Worm (Caenorhabditis elegans) whole organism, L4 larva: ENCODE data around the gene R02D5.10.

Experiments
- F37D6.2 ChIP-seq: sonication (generic microtip); optimal IDR thresholded peaks from 2 replicates; lab custom pipeline; 2016; ENCODE audit warnings: mild to moderate bottlenecking, missing genetic modification characterization, missing compliant biosample characterization
- daf-16 ChIP-seq, 3 experiments: sonication (generic microtip); optimal IDR thresholded peaks; 2 replicates each; lab custom pipeline; 2016 to 2017; ENCODE audit warnings: missing genetic modification characterization in 3 of 3, missing genetic modification reagents in 3 of 3, mild to moderate bottlenecking in 2 of 3, missing compliant biosample characterization in 2 of 3, missing biosample characterization in 1 of 3, moderate library complexity in 1 of 3
- dpl-1 ChIP-seq: fragments of 150-350 bp; optimal IDR thresholded peaks from 2 replicates; lab custom pipeline; 2014; ENCODE audit warnings: missing biosample characterization, missing genetic modification reagents, missing genetic modification characterization
- dve-1 ChIP-seq: sonication (generic microtip); optimal IDR thresholded peaks from 2 replicates; lab custom pipeline; 2017; ENCODE audit warnings: antibody characterized with exemption, mild to moderate bottlenecking, missing genetic modification characterization, missing compliant biosample characterization; ENCODE audit not compliant: insufficient read depth
- jun-1 ChIP-seq: fragments of 150-350 bp; optimal IDR thresholded peaks from 2 replicates; lab custom pipeline; 2014; ENCODE audit warnings: missing biosample characterization, missing genetic modification reagents, missing genetic modification characterization
- lim-7 ChIP-seq: fragments of 200-800 bp; sonication (Bioruptor generic); IDR thresholded peaks from 2 replicates; pipeline ENCODE4 v1.3.6; 2022; ENCODE audit warnings: missing genetic modification characterization, missing compliant biosample characterization
- lin-39 ChIP-seq: fragments of 150-350 bp; optimal IDR thresholded peaks from 2 replicates; lab custom pipeline; 2014; ENCODE audit warnings: missing biosample characterization, missing genetic modification reagents, missing genetic modification characterization
- nhr-102 ChIP-seq: sonication (generic microtip); optimal IDR thresholded peaks from 2 replicates; lab custom pipeline; 2016; ENCODE audit warnings: mild to moderate bottlenecking, missing genetic modification characterization, moderate library complexity, missing compliant biosample characterization
- nhr-11 ChIP-seq: fragments of 150-350 bp; optimal IDR thresholded peaks from 2 replicates; lab custom pipeline; 2014; ENCODE audit warnings: missing biosample characterization, missing genetic modification characterization
- nhr-25 ChIP-seq: sonication (generic microtip); optimal IDR thresholded peaks from 2 replicates; lab custom pipeline; 2017; ENCODE audit warnings: missing genetic modification characterization, mild to moderate bottlenecking, missing compliant biosample characterization, antibody characterized with exemption, moderate library complexity, borderline replicate concordance; ENCODE audit not compliant: insufficient read depth
- nhr-28 ChIP-seq: fragments of 150-350 bp; optimal IDR thresholded peaks from 2 replicates; lab custom pipeline; 2014; ENCODE audit warnings: missing biosample characterization, missing genetic modification characterization
- nhr-76 ChIP-seq: fragments of 150-350 bp; optimal IDR thresholded peaks from 2 replicates; lab custom pipeline; 2014; ENCODE audit warnings: missing biosample characterization, missing genetic modification characterization
- spr-1 ChIP-seq: sonication (generic microtip); optimal IDR thresholded peaks from 2 replicates; lab custom pipeline; 2016; ENCODE audit warnings: mild to moderate bottlenecking, missing genetic modification characterization, missing compliant biosample characterization
- unc-39 ChIP-seq: sonication (generic microtip); optimal IDR thresholded peaks from 2 replicates; lab custom pipeline; 2017; ENCODE audit warnings: missing biosample characterization, missing genetic modification characterization

DNA sequence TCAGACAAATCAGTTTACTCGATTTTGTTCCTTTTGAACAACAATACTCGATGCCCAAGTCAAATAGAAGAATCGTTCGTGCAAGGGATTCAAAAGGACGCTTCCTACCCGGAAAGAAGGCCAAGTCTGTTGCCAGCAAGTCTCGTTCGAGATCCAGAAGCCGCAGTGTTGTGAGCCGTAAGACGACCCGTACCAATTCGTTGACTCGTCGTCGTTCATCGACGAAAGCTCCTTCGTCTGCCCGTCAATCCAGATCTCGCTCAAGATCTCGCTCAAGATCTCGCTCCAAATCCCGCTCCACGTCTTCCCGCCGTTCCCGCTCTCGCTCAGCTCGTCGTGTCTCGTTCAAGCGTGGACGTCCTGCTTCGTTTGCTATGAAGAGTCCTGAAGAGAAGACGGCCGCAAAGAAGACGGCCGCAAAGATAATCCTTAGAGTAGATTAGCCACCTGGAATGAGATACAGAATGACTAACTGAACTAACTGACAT lies 21.4 kb upstream of the R02D5.10 start, which contains the start of gene F08H9.2:
- TF ChIP-seq nhr-76, result no peak
- no peak for TF ChIP-seq nhr-11
- no peak for TF ChIP-seq lim-7 (GFP tag; lab: Robert Waterston, UW)
- TF ChIP-seq unc-39 (tag; lab: Kevin White, UChicago), result no peak
- no peak for TF ChIP-seq daf-16 (GFP tag; optimal IDR thresholded peaks at IDR 0.05; lab: Kevin White, UChicago)
- TF ChIP-seq daf-16 (tag; optimal IDR thresholded peaks at IDR 0.05; lab: Kevin White, UChicago), result no peak
- TF ChIP-seq spr-1 (tag; lab: Kevin White, UChicago), result no peak
- TF ChIP-seq nhr-28, result no peak
- no peak for TF ChIP-seq nhr-102 (tag; lab: Kevin White, UChicago)
- TF ChIP-seq nhr-25 (tag; lab: Kevin White, UChicago), result no peak
- TF ChIP-seq F37D6.2 (tag; lab: Kevin White, UChicago), result no peak
- TF ChIP-seq dve-1 (tag; lab: Kevin White, UChicago), result no peak
- no peak for TF ChIP-seq jun-1 (tag; lab: Kevin White, UChicago)
- no peak for TF ChIP-seq dpl-1 (GFP tag; lab: Kevin White, UChicago)
- TF ChIP-seq lin-39, result no peak
